Fruit fly (Drosophila melanogaster) whole organism, embryonic: ENCODE measurements around the gene CG18788.
A peak's percentile ranks its signal among the peaks of the same experiment; 100 is the strongest.

ENCODE experiments used
- Atf3 ChIP-seq: fragments of 200-800 bp; sonication (Bioruptor generic); optimal IDR thresholded peaks from 3 replicates; lab custom pipeline; 2016; ENCODE audit warnings: missing biosample characterization, missing genetic modification characterization
- Bgb ChIP-seq: fragments of 200-800 bp; sonication (Bioruptor generic); IDR thresholded peaks from 2 replicates; pipeline ENCODE4 v1.3.6; 2022; ENCODE audit warnings: missing biosample characterization, missing genetic modification characterization; ENCODE audit not compliant: partially characterized antibody
- Bteb2 ChIP-seq: fragments of 200-800 bp; sonication (Bioruptor generic); optimal IDR thresholded peaks from 2 replicates; lab custom pipeline; 2016; ENCODE audit warnings: missing biosample characterization, missing genetic modification characterization
- CG10543 ChIP-seq: fragments of 200-800 bp; sonication (Bioruptor generic); optimal IDR thresholded peaks from 3 replicates; lab custom pipeline; 2017; ENCODE audit warnings: missing biosample characterization, mild to moderate bottlenecking, missing genetic modification characterization, moderate library complexity
- CG11696 ChIP-seq: fragments of 200-800 bp; sonication (Bioruptor generic); IDR thresholded peaks from 2 replicates; pipeline ENCODE4 v1.3.6; 2022; ENCODE audit warnings: missing biosample characterization, missing genetic modification characterization
- CG13296 ChIP-seq: fragments of 200-800 bp; sonication (Bioruptor generic); optimal IDR thresholded peaks from 3 replicates; lab custom pipeline; 2018; ENCODE audit warnings: missing biosample characterization, mild to moderate bottlenecking, missing genetic modification characterization
- CG15479 ChIP-seq: fragments of 200-800 bp; sonication (Bioruptor generic); optimal IDR thresholded peaks from 3 replicates; lab custom pipeline; 2019; ENCODE audit warnings: missing biosample characterization, mild to moderate bottlenecking, missing genetic modification characterization, moderate library complexity
- CG15601 ChIP-seq: fragments of 200-800 bp; sonication (Bioruptor generic); optimal IDR thresholded peaks from 3 replicates; lab custom pipeline; 2019; ENCODE audit warnings: missing biosample characterization, mild to moderate bottlenecking, missing genetic modification characterization, moderate library complexity
- CG15696 ChIP-seq: fragments of 200-800 bp; sonication (Bioruptor generic); optimal IDR thresholded peaks from 2 replicates; lab custom pipeline; 2019; ENCODE audit warnings: missing biosample characterization, mild to moderate bottlenecking, missing genetic modification characterization, moderate library complexity
- CG16779 ChIP-seq: fragments of 200-800 bp; sonication (Bioruptor generic); IDR thresholded peaks from 2 replicates; pipeline ENCODE4 v1.3.6; 2022; ENCODE audit warnings: missing biosample characterization, missing genetic modification characterization
- CG16863 ChIP-seq: fragments of 200-800 bp; sonication (Bioruptor generic); optimal IDR thresholded peaks from 3 replicates; lab custom pipeline; 2016; ENCODE audit warnings: missing biosample characterization, missing genetic modification characterization
- CG2129 ChIP-seq: fragments of 200-800 bp; sonication (Bioruptor generic); IDR thresholded peaks from 2 replicates; pipeline ENCODE4 v1.3.6; 2022; ENCODE audit warnings: missing biosample characterization, missing genetic modification characterization; ENCODE audit not compliant: partially characterized antibody
- CG2199 ChIP-seq: fragments of 200-800 bp; sonication (Bioruptor generic); IDR thresholded peaks from 3 replicates; pipeline ENCODE4 v1.3.6; 2022; ENCODE audit warnings: missing biosample characterization, missing genetic modification characterization
- CG2712 ChIP-seq: fragments of 200-800 bp; optimal IDR thresholded peaks from 3 replicates; lab custom pipeline; 2019; ENCODE audit warnings: missing biosample characterization, mild to moderate bottlenecking, missing genetic modification characterization, moderate library complexity
- CG31441 ChIP-seq: fragments of 200-800 bp; sonication (Bioruptor generic); IDR thresholded peaks from 2 replicates; pipeline ENCODE4 v1.3.6; 2022; ENCODE audit warnings: missing biosample characterization, missing genetic modification characterization
- CG3163 ChIP-seq: fragments of 200-800 bp; sonication (Bioruptor generic); optimal IDR thresholded peaks from 3 replicates; lab custom pipeline; 2016; ENCODE audit warnings: missing biosample characterization, missing genetic modification characterization
- CG33557 ChIP-seq: fragments of 200-800 bp; sonication (Bioruptor generic); optimal IDR thresholded peaks from 2 replicates; lab custom pipeline; 2019; ENCODE audit warnings: missing biosample characterization, mild to moderate bottlenecking, missing genetic modification characterization, moderate library complexity
- CG3847 ChIP-seq: fragments of 200-800 bp; sonication (Bioruptor generic); IDR thresholded peaks from 2 replicates; pipeline ENCODE4 v1.3.6; 2022; ENCODE audit warnings: missing biosample characterization, missing genetic modification characterization
- CG6654 ChIP-seq: fragments of 200-800 bp; sonication (Bioruptor generic); optimal IDR thresholded peaks from 2 replicates; lab custom pipeline; 2017; ENCODE audit warnings: missing biosample characterization, mild to moderate bottlenecking, missing genetic modification characterization
- CG7928 ChIP-seq: fragments of 200-800 bp; sonication (Bioruptor generic); optimal IDR thresholded peaks from 2 replicates; lab custom pipeline; 2017; ENCODE audit warnings: missing biosample characterization, mild to moderate bottlenecking, missing genetic modification characterization
- CG7963 ChIP-seq: fragments of 200-800 bp; sonication (Bioruptor generic); IDR thresholded peaks from 3 replicates; pipeline ENCODE4 v1.3.6; 2022; ENCODE audit warnings: missing biosample characterization, missing genetic modification characterization; ENCODE audit not compliant: partially characterized antibody
- CG8478 ChIP-seq: fragments of >200 bp; optimal IDR thresholded peaks from 2 replicates; lab custom pipeline; 2018
- CG9817 ChIP-seq: fragments of 200-800 bp; sonication (Bioruptor generic); optimal IDR thresholded peaks from 2 replicates; lab custom pipeline; 2018; ENCODE audit warnings: missing biosample characterization, mild to moderate bottlenecking, missing genetic modification characterization, moderate library complexity
- D19A ChIP-seq: fragments of 200-800 bp; optimal IDR thresholded peaks from 3 replicates; lab custom pipeline; 2019; ENCODE audit warnings: missing biosample characterization, mild to moderate bottlenecking, missing genetic modification characterization, moderate library complexity
- E2f1 ChIP-seq: fragments of 200-800 bp; sonication (Bioruptor generic); IDR thresholded peaks from 2 replicates; pipeline ENCODE4 v1.3.6; 2022; ENCODE audit warnings: missing biosample characterization, missing genetic modification characterization
- Hr39 ChIP-seq: fragments of >200 bp; optimal IDR thresholded peaks from 2 replicates; lab custom pipeline; 2017
- MBD-R2 ChIP-seq: fragments of 200-800 bp; sonication (Bioruptor generic); IDR thresholded peaks from 2 replicates; pipeline ENCODE4 v1.3.6; 2022; ENCODE audit warnings: missing biosample characterization, missing genetic modification characterization
- NK7.1 ChIP-seq: fragments of 200-800 bp; sonication (Bioruptor generic); optimal IDR thresholded peaks from 3 replicates; lab custom pipeline; 2016; ENCODE audit warnings: missing biosample characterization, missing genetic modification characterization
- Side ChIP-seq: fragments of 200-800 bp; sonication (Bioruptor generic); optimal IDR thresholded peaks from 2 replicates; lab custom pipeline; 2016; ENCODE audit warnings: missing biosample characterization, missing genetic modification characterization
- Sry-β ChIP-seq: fragments of 200-800 bp; sonication (Bioruptor generic); optimal IDR thresholded peaks from 2 replicates; lab custom pipeline; 2018; ENCODE audit warnings: missing biosample characterization, mild to moderate bottlenecking, missing genetic modification characterization, moderate library complexity
- Vsx1 ChIP-seq: fragments of 200-800 bp; sonication (Bioruptor generic); optimal IDR thresholded peaks from 2 replicates; lab custom pipeline; 2017; ENCODE audit warnings: missing biosample characterization, mild to moderate bottlenecking, missing genetic modification characterization, missing genetic modification reagents
- al ChIP-seq: fragments of 200-800 bp; sonication (Bioruptor generic); IDR thresholded peaks from 2 replicates; pipeline ENCODE4 v1.3.6; 2022; ENCODE audit warnings: missing biosample characterization, missing genetic modification characterization
- ash1 ChIP-seq: fragments of 200-800 bp; sonication (Bioruptor generic); optimal IDR thresholded peaks from 2 replicates; lab custom pipeline; 2018; ENCODE audit warnings: missing biosample characterization, mild to moderate bottlenecking, missing genetic modification characterization
- bab2 ChIP-seq: fragments of 200-800 bp; sonication (Bioruptor generic); optimal IDR thresholded peaks from 2 replicates; lab custom pipeline; 2016; ENCODE audit warnings: missing biosample characterization, missing genetic modification characterization
- br ChIP-seq: fragments of >200 bp; optimal IDR thresholded peaks from 2 replicates; lab custom pipeline; 2017
- cad ChIP-seq: fragments of >200 bp; optimal IDR thresholded peaks from 2 replicates; lab custom pipeline; 2017; ENCODE audit warnings: missing biosample characterization, missing genetic modification characterization
- croc ChIP-seq: fragments of 200-800 bp; sonication (Bioruptor generic); conservative IDR thresholded peaks from 3 replicates; pipeline ENCODE4 v1.3.6; 2022; ENCODE audit warnings: missing biosample characterization, missing genetic modification characterization
- dmrt11E ChIP-seq: fragments of 200-800 bp; sonication (Bioruptor generic); optimal IDR thresholded peaks from 3 replicates; lab custom pipeline; 2018; ENCODE audit warnings: missing biosample characterization, mild to moderate bottlenecking, missing genetic modification characterization, moderate library complexity
- fd64A ChIP-seq: fragments of 200-800 bp; sonication (Bioruptor generic); optimal IDR thresholded peaks from 3 replicates; lab custom pipeline; 2018; ENCODE audit warnings: missing biosample characterization, mild to moderate bottlenecking, missing genetic modification characterization
- hb ChIP-seq: fragments of 200-800 bp; sonication (Bioruptor generic); IDR thresholded peaks from 3 replicates; pipeline ENCODE4 v1.3.6; 2022; ENCODE audit warnings: missing biosample characterization, missing genetic modification characterization; ENCODE audit not compliant: partially characterized antibody
- hkb ChIP-seq, 2 experiments: fragments of 200-800 bp in 1 of 2; fragments of >200 bp in 1 of 2; sonication (Bioruptor generic) in 1 of 2; IDR thresholded peaks in 1 of 2; optimal IDR thresholded peaks in 1 of 2; 2 replicates each; pipeline versions ENCODE4 v1.3.6 to Lab custom; 2017 to 2022; ENCODE audit warnings: missing biosample characterization in 1 of 2, missing genetic modification characterization in 1 of 2
- hth ChIP-seq: fragments of >200 bp; optimal IDR thresholded peaks from 2 replicates; lab custom pipeline; 2017; ENCODE audit warnings: inconsistent platforms
- jumu ChIP-seq: fragments of 200-800 bp; sonication (Bioruptor generic); optimal IDR thresholded peaks from 3 replicates; lab custom pipeline; 2016; ENCODE audit warnings: missing biosample characterization, missing genetic modification characterization
- mirr ChIP-seq: fragments of 200-800 bp; sonication (Bioruptor generic); optimal IDR thresholded peaks from 3 replicates; lab custom pipeline; 2018; ENCODE audit warnings: missing biosample characterization, mild to moderate bottlenecking, missing genetic modification characterization
- p53 ChIP-seq: fragments of 200-800 bp; sonication (Bioruptor generic); optimal IDR thresholded peaks from 2 replicates; lab custom pipeline; 2016; ENCODE audit warnings: missing biosample characterization, missing genetic modification characterization
- prd ChIP-seq, 3 experiments: fragments of >200 bp in 2 of 3; fragments of 200-800 bp in 1 of 3; sonication (Bioruptor generic) in 1 of 3; optimal IDR thresholded peaks in 2 of 3; IDR thresholded peaks in 1 of 3; 2 replicates in 2 of 3; 3 replicates in 1 of 3; pipeline versions ENCODE4 v1.3.6 to Lab custom; 2017 to 2022; ENCODE audit warnings: missing biosample characterization in 1 of 3, missing genetic modification characterization in 1 of 3
- row ChIP-seq: fragments of 200-800 bp; sonication (Bioruptor generic); IDR thresholded peaks from 3 replicates; pipeline ENCODE4 v1.3.6; 2022; ENCODE audit warnings: missing biosample characterization, missing genetic modification characterization
- so ChIP-seq: fragments of 200-800 bp; sonication (Bioruptor generic); IDR thresholded peaks from 3 replicates; pipeline ENCODE4 v1.3.6; 2022; ENCODE audit warnings: missing biosample characterization, missing genetic modification characterization
- tgo ChIP-seq: fragments of 200-800 bp; sonication (Bioruptor generic); IDR thresholded peaks from 3 replicates; pipeline ENCODE4 v1.3.6; 2022; ENCODE audit warnings: missing biosample characterization, missing genetic modification characterization
- vnd ChIP-seq: fragments of 200-800 bp; sonication (Bioruptor generic); IDR thresholded peaks from 3 replicates; pipeline ENCODE4 v1.3.6; 2022; ENCODE audit warnings: missing biosample characterization, missing genetic modification characterization; ENCODE audit not compliant: partially characterized antibody
- yki ChIP-seq: fragments of >200 bp; optimal IDR thresholded peaks from 3 replicates; lab custom pipeline; 2018
- zen2 ChIP-seq: fragments of 200-800 bp; sonication (Bioruptor generic); IDR thresholded peaks from 3 replicates; pipeline ENCODE4 v1.3.6; 2022; ENCODE audit warnings: missing biosample characterization, missing genetic modification characterization; ENCODE audit not compliant: partially characterized antibody

The CG18788 gene

dm6 chr2L:12007331-12007791, 26.6 kb upstream of the CG18788 start (continued):
- no peak for TF ChIP-seq hb (GFP tag; lab: Robert Waterston, UW)
- TF ChIP-seq CG15696 (tag; lab: Kevin White, UChicago): peak; percentile 11
- TF ChIP-seq hth (lab: Kevin White, UChicago): no peak
- peak; percentile 93 for TF ChIP-seq CG15601 (tag; lab: Kevin White, UChicago)
- peak; percentile 62 for TF ChIP-seq Vsx1 (GFP tag; lab: Kevin White, UChicago)
- peak; percentile 16 for TF ChIP-seq D19A
- peak; percentile 66 for TF ChIP-seq CG2712 (tag; lab: Kevin White, UChicago)
- TF ChIP-seq NK7.1: no peak
- peak; percentile 46 for TF ChIP-seq Sry-β (GFP tag; lab: Kevin White, UChicago)
- TF ChIP-seq CG9817 (tag; lab: Kevin White, UChicago): no peak
- TF ChIP-seq E2f1 (GFP tag; lab: Robert Waterston, UW): no peak
- peak; percentile 100 for TF ChIP-seq p53 (GFP tag; lab: Kevin White, UChicago)
- TF ChIP-seq Hr39 (lab: Kevin White, UChicago): no peak
- TF ChIP-seq CG8478 (lab: Kevin White, UChicago): peak; percentile 94
- peak; percentile 18 for TF ChIP-seq Bteb2 (GFP tag; lab: Kevin White, UChicago)
- TF ChIP-seq fd64A (GFP tag; lab: Kevin White, UChicago): peak; percentile 62
- no peak for TF ChIP-seq yki (lab: Kevin White, UChicago)
- TF ChIP-seq croc (GFP tag; lab: Robert Waterston, UW): no peak; the same call in 2 of the 3 replicates
- peak; percentile 44 for TF ChIP-seq jumu (GFP tag; lab: Kevin White, UChicago)
- TF ChIP-seq CG11696: no peak
- peak; percentile 60 for TF ChIP-seq CG13296 (GFP tag; lab: Kevin White, UChicago)
- TF ChIP-seq bab2 (GFP tag; lab: Kevin White, UChicago): no peak
- no peak for TF ChIP-seq zen2 (GFP tag; lab: Robert Waterston, UW)
- peak; percentile 57 for TF ChIP-seq hkb (optimal IDR thresholded peaks at IDR 0.05; lab: Kevin White, UChicago)
- TF ChIP-seq hkb (GFP tag; IDR thresholded peaks at IDR 0.05; lab: Robert Waterston, UW): no peak
- no peak for TF ChIP-seq CG2199 (GFP tag; lab: Robert Waterston, UW)
- no peak for TF ChIP-seq prd (optimal IDR thresholded peaks at IDR 0.05; lab: Kevin White, UChicago)
- no peak for TF ChIP-seq prd (GFP tag; IDR thresholded peaks at IDR 0.05; lab: Robert Waterston, UW)
- peak; percentile 100 for TF ChIP-seq CG10543 (GFP tag; lab: Kevin White, UChicago)
- TF ChIP-seq CG16779 (GFP tag; lab: Robert Waterston, UW): no peak
- peak; percentile 100 for TF ChIP-seq CG15479
- TF ChIP-seq al: no peak
- TF ChIP-seq Side: peak; percentile 16
- no peak for TF ChIP-seq CG2129
- no peak for TF ChIP-seq CG16863
- no peak for TF ChIP-seq so (GFP tag; lab: Robert Waterston, UW)
- TF ChIP-seq CG3847 (GFP tag; lab: Robert Waterston, UW): no peak
- TF ChIP-seq tgo (GFP tag; lab: Robert Waterston, UW): no peak
- no peak for TF ChIP-seq CG7963 (GFP tag; lab: Robert Waterston, UW)
- TF ChIP-seq ash1 (GFP tag; lab: Kevin White, UChicago): no peak
- no peak for TF ChIP-seq Bgb
- no peak for TF ChIP-seq CG6654 (GFP tag; lab: Kevin White, UChicago)
- TF ChIP-seq CG31441 (GFP tag; lab: Robert Waterston, UW): no peak
- peak; percentile 21 for TF ChIP-seq dmrt11E (tag; lab: Kevin White, UChicago)
- no peak for TF ChIP-seq cad (GFP tag; lab: Kevin White, UChicago)
- TF ChIP-seq Atf3 (GFP tag; lab: Kevin White, UChicago): no peak
- TF ChIP-seq row (GFP tag; lab: Robert Waterston, UW): no peak
- TF ChIP-seq br (lab: Kevin White, UChicago): no peak
- TF ChIP-seq MBD-R2 (GFP tag; lab: Robert Waterston, UW): no peak
- TF ChIP-seq mirr (GFP tag; lab: Kevin White, UChicago): peak; percentile 80
- TF ChIP-seq vnd (GFP tag; lab: Robert Waterston, UW): no peak
- peak; percentile 40 for TF ChIP-seq CG3163
- TF ChIP-seq CG33557: peak; percentile 68
- peak; percentile 36 for TF ChIP-seq CG7928 (GFP tag; lab: Kevin White, UChicago)
